Fruit fly (Drosophila melanogaster) Kc167 (cell line): ENCODE results near the gene CG9396.

Source experiments
- Myc ChIP-seq: fragments of >200 bp; optimal IDR thresholded peaks from 2 replicates; lab custom pipeline; 2017; ENCODE audit warnings: missing external identifiers
- Sin3A ChIP-seq: fragments of >200 bp; optimal IDR thresholded peaks from 2 replicates; lab custom pipeline; 2018; ENCODE audit warnings: missing external identifiers
- h ChIP-seq: fragments of >200 bp; optimal IDR thresholded peaks from 3 replicates; lab custom pipeline; 2018; ENCODE audit warnings: missing external identifiers
- insv ChIP-seq: fragments of >200 bp; optimal IDR thresholded peaks from 3 replicates; lab custom pipeline; 2018; ENCODE audit warnings: missing external identifiers
- psq ChIP-seq: fragments of >200 bp; optimal IDR thresholded peaks from 2 replicates; lab custom pipeline; 2017; ENCODE audit warnings: missing external identifiers
- ttk ChIP-seq: sonication (Bioruptor generic); optimal IDR thresholded peaks from 2 replicates; lab custom pipeline; 2017; ENCODE audit warnings: missing external identifiers

- TF ChIP-seq Sin3A (lab: Kevin White, UChicago) (no peak), Myc (lab: Kevin White, UChicago) (no peak), psq (lab: Kevin White, UChicago) (no peak), h (no peak), ttk (no peak), insv (lab: Kevin White, UChicago) (no peak)
These were observed 10.3 kb downstream of the CG9396 start for dm6 chr3R:9561121-9561520.
